Worm (Caenorhabditis elegans) whole organism, late embryonic: Measurements from ENCODE around the gene C14C6.2.

ENCODE experiments used
- C08G9.2 ChIP-seq: sonication (generic microtip); optimal IDR thresholded peaks from 2 replicates; lab custom pipeline; 2016; ENCODE audit warnings: mild to moderate bottlenecking, missing genetic modification characterization, moderate library complexity, missing compliant biosample characterization
- F13H6.1 ChIP-seq: sonication (generic microtip); optimal IDR thresholded peaks from 2 replicates; lab custom pipeline; 2016; ENCODE audit warnings: missing genetic modification characterization, missing compliant biosample characterization
- K02D7.2 ChIP-seq: sonication (generic microtip); optimal IDR thresholded peaks from 2 replicates; lab custom pipeline; 2017; ENCODE audit warnings: mild to moderate bottlenecking, missing genetic modification characterization, missing compliant biosample characterization
- K09A11.1 ChIP-seq: sonication (generic microtip); optimal IDR thresholded peaks from 2 replicates; lab custom pipeline; 2017; ENCODE audit warnings: antibody characterized with exemption, mild to moderate bottlenecking, missing genetic modification characterization, missing compliant biosample characterization; ENCODE audit not compliant: insufficient read depth
- T23F11.4 ChIP-seq: fragments of 200-800 bp; sonication (Bioruptor generic); optimal IDR thresholded peaks from 2 replicates; lab custom pipeline; 2018; ENCODE audit warnings: mild to moderate bottlenecking, missing genetic modification characterization, missing compliant biosample characterization
- Y22D7AL.16 ChIP-seq: sonication (generic microtip); optimal IDR thresholded peaks from 2 replicates; lab custom pipeline; 2016; ENCODE audit warnings: missing genetic modification characterization, missing compliant biosample characterization
- ahr-1 ChIP-seq: sonication (generic microtip); optimal IDR thresholded peaks from 2 replicates; lab custom pipeline; 2016; ENCODE audit warnings: missing genetic modification characterization, missing compliant biosample characterization
- ama-1 ChIP-seq: fragments of 150-350 bp; optimal IDR thresholded peaks from 2 replicates; lab custom pipeline; 2014
- ceh-14 ChIP-seq: sonication (generic microtip); optimal IDR thresholded peaks from 2 replicates; lab custom pipeline; 2016; ENCODE audit warnings: missing genotype, missing genetic modification characterization, missing compliant biosample characterization
- ceh-19 ChIP-seq: fragments of 200-800 bp; sonication (Bioruptor generic); optimal IDR thresholded peaks from 2 replicates; lab custom pipeline; 2018; ENCODE audit warnings: mild to moderate bottlenecking, missing genetic modification characterization, missing compliant biosample characterization
- ceh-2 ChIP-seq: sonication (generic microtip); optimal IDR thresholded peaks from 2 replicates; lab custom pipeline; 2016; ENCODE audit warnings: missing genotype, missing genetic modification characterization, missing compliant biosample characterization
- ceh-24 ChIP-seq: sonication (generic microtip); optimal IDR thresholded peaks from 2 replicates; lab custom pipeline; 2016; ENCODE audit warnings: mild to moderate bottlenecking, missing genetic modification characterization, missing compliant biosample characterization
- ceh-30 ChIP-seq: fragments of 150-350 bp; optimal IDR thresholded peaks from 2 replicates; lab custom pipeline; 2014; ENCODE audit warnings: missing biosample characterization, missing genetic modification characterization
- ceh-34 ChIP-seq: sonication (generic microtip); optimal IDR thresholded peaks from 2 replicates; lab custom pipeline; 2016; ENCODE audit warnings: mild to moderate bottlenecking, missing genetic modification characterization, missing compliant biosample characterization
- ceh-45 ChIP-seq: fragments of 200-800 bp; sonication (Bioruptor generic); IDR thresholded peaks from 2 replicates; pipeline ENCODE4 v1.3.6; 2022; ENCODE audit warnings: missing genetic modification reagents, missing genetic modification characterization, missing compliant biosample characterization
- ceh-48 ChIP-seq: sonication (generic microtip); optimal IDR thresholded peaks from 2 replicates; lab custom pipeline; 2016; ENCODE audit warnings: missing genetic modification characterization, inconsistent platforms, missing compliant biosample characterization
- dmd-4 ChIP-seq: sonication (generic microtip); optimal IDR thresholded peaks from 2 replicates; lab custom pipeline; 2016; ENCODE audit warnings: borderline replicate concordance, missing genetic modification characterization, missing compliant biosample characterization
- dve-1 ChIP-seq: sonication (generic microtip); optimal IDR thresholded peaks from 2 replicates; lab custom pipeline; 2017; ENCODE audit warnings: antibody characterized with exemption, mild to moderate bottlenecking, missing genetic modification characterization, missing compliant biosample characterization
- ets-4 ChIP-seq: sonication (generic microtip); optimal IDR thresholded peaks from 2 replicates; lab custom pipeline; 2016; ENCODE audit warnings: missing genetic modification characterization, missing compliant biosample characterization
- eyg-1 ChIP-seq: sonication (generic microtip); optimal IDR thresholded peaks from 2 replicates; lab custom pipeline; 2016; ENCODE audit warnings: missing genotype, missing genetic modification characterization, missing compliant biosample characterization
- fax-1 ChIP-seq: sonication (generic microtip); optimal IDR thresholded peaks from 2 replicates; lab custom pipeline; 2016; ENCODE audit warnings: missing genotype, missing genetic modification characterization, missing compliant biosample characterization
- fkh-10 ChIP-seq: fragments of 150-350 bp; optimal IDR thresholded peaks from 2 replicates; lab custom pipeline; 2014; ENCODE audit warnings: missing biosample characterization, missing genetic modification reagents, missing genetic modification characterization
- fkh-6 ChIP-seq: sonication (generic microtip); optimal IDR thresholded peaks from 2 replicates; lab custom pipeline; 2016; ENCODE audit warnings: missing genetic modification characterization, missing compliant biosample characterization
- hlh-13 ChIP-seq: fragments of 200-800 bp; sonication (Bioruptor generic); optimal IDR thresholded peaks from 2 replicates; lab custom pipeline; 2018; ENCODE audit warnings: mild to moderate bottlenecking, missing genetic modification characterization, missing compliant biosample characterization
- hlh-30 ChIP-seq: sonication (generic microtip); optimal IDR thresholded peaks from 2 replicates; lab custom pipeline; 2017; ENCODE audit warnings: antibody characterized with exemption, missing genetic modification characterization, missing compliant biosample characterization; ENCODE audit not compliant: insufficient read depth
- hlh-8 ChIP-seq: sonication (generic microtip); optimal IDR thresholded peaks from 2 replicates; lab custom pipeline; 2016; ENCODE audit warnings: missing genotype, missing genetic modification characterization, missing compliant biosample characterization
- lim-6 ChIP-seq: sonication (generic microtip); optimal IDR thresholded peaks from 2 replicates; lab custom pipeline; 2016; ENCODE audit warnings: missing genetic modification characterization, missing compliant biosample characterization
- mec-3 ChIP-seq: sonication (generic microtip); optimal IDR thresholded peaks from 2 replicates; lab custom pipeline; 2016; ENCODE audit warnings: borderline replicate concordance, missing genetic modification characterization, missing compliant biosample characterization
- nhr-11 ChIP-seq: fragments of 150-350 bp; optimal IDR thresholded peaks from 2 replicates; lab custom pipeline; 2014; ENCODE audit warnings: missing biosample characterization, missing genetic modification characterization
- npax-4 ChIP-seq: sonication (generic microtip); optimal IDR thresholded peaks from 2 replicates; lab custom pipeline; 2016; ENCODE audit warnings: missing genetic modification characterization, missing compliant biosample characterization
- odd-2 ChIP-seq: sonication (generic microtip); optimal IDR thresholded peaks from 2 replicates; lab custom pipeline; 2017; ENCODE audit warnings: antibody characterized with exemption, mild to moderate bottlenecking, missing genetic modification characterization, missing compliant biosample characterization
- pag-3 ChIP-seq: sonication (generic microtip); optimal IDR thresholded peaks from 2 replicates; lab custom pipeline; 2016; ENCODE audit warnings: missing compliant biosample characterization, missing genetic modification characterization, borderline replicate concordance
- pax-1 ChIP-seq: fragments of 150-350 bp; optimal IDR thresholded peaks from 2 replicates; lab custom pipeline; 2014; ENCODE audit warnings: missing biosample characterization, missing genetic modification characterization
- pha-2 ChIP-seq: sonication (generic microtip); optimal IDR thresholded peaks from 2 replicates; lab custom pipeline; 2017; ENCODE audit warnings: mild to moderate bottlenecking, missing genetic modification characterization, missing compliant biosample characterization
- sox-4 ChIP-seq: sonication (generic microtip); optimal IDR thresholded peaks from 2 replicates; lab custom pipeline; 2017; ENCODE audit warnings: mild to moderate bottlenecking, missing genetic modification characterization, inconsistent platforms, missing compliant biosample characterization
- tbx-7 ChIP-seq: sonication (generic microtip); optimal IDR thresholded peaks from 2 replicates; lab custom pipeline; 2016; ENCODE audit warnings: missing genotype, missing genetic modification characterization, missing compliant biosample characterization
- ttx-3 ChIP-seq: sonication (generic microtip); optimal IDR thresholded peaks from 2 replicates; lab custom pipeline; 2016; ENCODE audit warnings: missing genetic modification reagents, missing genetic modification characterization, missing compliant biosample characterization
- unc-3 ChIP-seq, 2 experiments: fragments of 200-800 bp in 1 of 2; sonication (Bioruptor generic) in 1 of 2; sonication (generic microtip) in 1 of 2; conservative IDR thresholded peaks in 1 of 2; optimal IDR thresholded peaks in 1 of 2; 2 replicates each; pipeline versions ENCODE4 v1.3.6 to Lab custom; 2016 to 2022; ENCODE audit warnings: missing compliant biosample characterization in 2 of 2, missing genetic modification characterization in 2 of 2, missing genetic modification reagents in 1 of 2
- unc-55 ChIP-seq: sonication (generic microtip); optimal IDR thresholded peaks from 2 replicates; lab custom pipeline; 2017; ENCODE audit warnings: missing biosample characterization, missing genetic modification reagents, missing genetic modification characterization
- ztf-16 ChIP-seq: sonication (generic microtip); optimal IDR thresholded peaks from 2 replicates; lab custom pipeline; 2017; ENCODE audit warnings: missing genetic modification characterization, missing compliant biosample characterization

C14C6.2 gene

ce11 chrV:598626-599025, 35.7 kb downstream of the C14C6.2 start:
- no peak for TF ChIP-seq pag-3 (tag; lab: Kevin White, UChicago)
- no peak for TF ChIP-seq fax-1 (tag; lab: Kevin White, UChicago)
- no peak for TF ChIP-seq Y22D7AL.16
- no peak for TF ChIP-seq mec-3 (tag; lab: Kevin White, UChicago)
- no peak for TF ChIP-seq dmd-4 (tag; lab: Kevin White, UChicago)
- TF ChIP-seq sox-4 (tag; lab: Kevin White, UChicago): no peak
- no peak for TF ChIP-seq nhr-11
- no peak for TF ChIP-seq eyg-1 (tag; lab: Kevin White, UChicago)
- TF ChIP-seq ceh-14 (tag; lab: Kevin White, UChicago): no peak

ce11 chrV:599783-600182, 36.8 kb downstream of the C14C6.2 start:
- TF ChIP-seq ceh-48 (tag; lab: Kevin White, UChicago) (no peak), K02D7.2 (no peak), hlh-8 (tag; lab: Kevin White, UChicago) (no peak), hlh-30 (no peak), fkh-10 (GFP tag; lab: Kevin White, UChicago) (no peak), tbx-7 (tag; lab: Kevin White, UChicago) (no peak), npax-4 (tag; lab: Kevin White, UChicago) (no peak), ceh-14 (tag; lab: Kevin White, UChicago) (no peak), ama-1 (lab: Kevin White, UChicago) (no peak), ceh-19 (GFP tag; lab: Kevin White, UChicago) (no peak)
- TF ChIP-seq, all 69 proteins: peak for 0

ce11 chrV:600231-600630, 37.3 kb downstream of the C14C6.2 start, which contains the start of gene nhr-251:
nhr-251 (plus strand) TSS chrV:600531.
- TF ChIP-seq unc-3 (GFP tag; conservative IDR thresholded peaks at IDR 0.05; lab: Robert Waterston, UW): no peak
- TF ChIP-seq unc-3 (tag; optimal IDR thresholded peaks at IDR 0.05; lab: Kevin White, UChicago): no peak
- TF ChIP-seq ceh-45 (GFP tag; lab: Robert Waterston, UW): no peak
- no peak for TF ChIP-seq pag-3 (tag; lab: Kevin White, UChicago)
- TF ChIP-seq ahr-1: no peak
- no peak for TF ChIP-seq ets-4 (tag; lab: Kevin White, UChicago)
- no peak for TF ChIP-seq K09A11.1 (tag; lab: Kevin White, UChicago)
- TF ChIP-seq ceh-19 (GFP tag; lab: Kevin White, UChicago): no peak
- TF ChIP-seq ceh-2: no peak
- TF ChIP-seq hlh-13 (GFP tag; lab: Kevin White, UChicago): no peak
- no peak for TF ChIP-seq pha-2 (tag; lab: Kevin White, UChicago)
- no peak for TF ChIP-seq T23F11.4 (GFP tag; lab: Kevin White, UChicago)
- no peak for TF ChIP-seq mec-3 (tag; lab: Kevin White, UChicago)
- no peak for TF ChIP-seq unc-55
- TF ChIP-seq ztf-16 (tag; lab: Kevin White, UChicago): no peak
- TF ChIP-seq ceh-48 (tag; lab: Kevin White, UChicago): no peak
- no peak for TF ChIP-seq ceh-30

- no peak for TF ChIP-seq K02D7.2
- TF ChIP-seq F13H6.1 (tag; lab: Kevin White, UChicago): no peak
- TF ChIP-seq hlh-8 (tag; lab: Kevin White, UChicago): no peak
- no peak for TF ChIP-seq fkh-6
- no peak for TF ChIP-seq ttx-3 (tag; lab: Kevin White, UChicago)
- no peak for TF ChIP-seq eyg-1 (tag; lab: Kevin White, UChicago)
- TF ChIP-seq mec-3 (tag; lab: Kevin White, UChicago): no peak
- TF ChIP-seq dve-1: no peak
- no peak for TF ChIP-seq odd-2 (tag; lab: Kevin White, UChicago)
- no peak for TF ChIP-seq lim-6 (tag; lab: Kevin White, UChicago)
- TF ChIP-seq npax-4 (tag; lab: Kevin White, UChicago): no peak
- TF ChIP-seq ama-1 (lab: Kevin White, UChicago): no peak
- no peak for TF ChIP-seq ceh-24 (tag; lab: Kevin White, UChicago)
- TF ChIP-seq C08G9.2 (tag; lab: Kevin White, UChicago): no peak
- no peak for TF ChIP-seq ceh-34 (tag; lab: Kevin White, UChicago)
- no peak for TF ChIP-seq tbx-7 (tag; lab: Kevin White, UChicago)
- no peak for TF ChIP-seq pax-1 (tag; lab: Kevin White, UChicago)
- no peak for TF ChIP-seq hlh-30
These were observed 41.2 kb downstream of the C14C6.2 start, which contains the start of gene srlf-37 for ce11 chrV:604105-604504. srlf-37 (minus strand) TSS chrV:604205.
